Worm (Caenorhabditis elegans): ENCODE measurements around the gene Y71H2AM.29.
"Not testable (repeated sequence)": the region's sequence is repeated elsewhere in the genome, so short reads cannot be mapped to it uniquely, and the experiment has no call there.

DNA sequence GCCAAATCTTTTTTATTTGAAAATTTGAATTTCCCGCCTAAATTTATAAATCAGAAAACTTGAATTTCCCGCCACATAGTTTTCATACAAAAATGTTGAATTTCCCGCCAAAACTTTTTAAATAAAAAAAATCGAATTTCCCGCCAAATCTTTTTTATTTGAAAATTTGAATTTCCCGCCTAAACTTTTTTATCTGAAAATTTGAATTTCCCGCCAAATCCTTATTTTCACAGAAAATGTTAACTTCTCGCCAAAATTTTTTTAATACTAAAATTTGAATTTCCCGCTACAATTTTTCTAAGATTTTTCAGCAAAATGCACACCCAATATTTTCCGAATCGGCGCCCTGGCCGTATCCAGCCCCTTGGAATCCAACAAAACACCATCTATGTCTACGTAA, 49.4 kb downstream of the Y71H2AM.29 start, which contains the start of gene F56F11.2:
- TF ChIP-seq R02D3.7 (tag; optimal IDR thresholded peaks at IDR 0.05); ama-1 (optimal IDR thresholded peaks at IDR 0.05); unc-39 (tag; optimal IDR thresholded peaks at IDR 0.05); lin-39 (tag; optimal IDR thresholded peaks at IDR 0.05); ceh-16 (tag; optimal IDR thresholded peaks at IDR 0.05); nhr-12 (tag; optimal IDR thresholded peaks at IDR 0.05); fos-1 (tag; optimal IDR thresholded peaks at IDR 0.05); snpc-4 (tag; optimal IDR thresholded peaks at IDR 0.05); zag-1 (tag; optimal IDR thresholded peaks at IDR 0.05); unc-62 (GFP tag; optimal IDR thresholded peaks at IDR 0.05): not testable (repeated sequence)
